Fruit fly (Drosophila melanogaster): ENCODE measurements around the gene CG3062.
A peak's percentile ranks its signal among the peaks of the same experiment; 100 is the strongest.

The CG3062 gene

DNA sequence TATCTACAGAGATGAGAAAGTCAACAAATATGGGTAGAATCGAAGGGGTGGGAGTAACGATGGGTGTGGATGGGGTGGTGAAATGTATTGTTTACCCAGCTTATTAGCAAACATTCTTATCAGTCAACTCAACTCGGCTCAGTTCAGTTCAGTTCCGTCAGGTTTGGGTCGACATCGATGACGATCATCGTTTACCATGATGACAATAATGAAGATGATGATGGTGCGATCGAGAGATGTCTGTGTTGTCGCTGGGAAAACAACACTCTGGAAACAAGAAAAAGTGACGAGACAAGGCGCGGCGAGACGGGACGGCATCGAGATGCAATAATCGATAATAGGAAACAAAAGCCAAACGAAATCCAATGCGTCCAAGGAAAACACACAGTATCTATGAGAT is 34.9 kb downstream of the CG3062 start (continued):
- TF ChIP-seq Nf-YC (tag; optimal IDR thresholded peaks at IDR 0.05) (no peak), Gsc (GFP tag; IDR thresholded peaks at IDR 0.05) (no peak), CG4328 (GFP tag; optimal IDR thresholded peaks at IDR 0.05) (no peak), sim (GFP tag; IDR thresholded peaks at IDR 0.05) (no peak), CG3065 (GFP tag; optimal IDR thresholded peaks at IDR 0.05) (no peak), CG7987 (GFP tag; optimal IDR thresholded peaks at IDR 0.05) (no peak), bsh (GFP tag; optimal IDR thresholded peaks at IDR 0.05) (peak in 1 of 2 experiments; percentile 51), CG17361 (GFP tag; IDR thresholded peaks at IDR 0.05) (0 out of 3 replicates have a peak, but pooled peaks have one; percentile 9), CG2678 (tag; optimal IDR thresholded peaks at IDR 0.05) (peak; percentile 30), gce (GFP tag; IDR thresholded peaks at IDR 0.05) (no peak), dimm (GFP tag; IDR thresholded peaks at IDR 0.05) (no peak), tgo (GFP tag; IDR thresholded peaks at IDR 0.05) (no peak), eyg (GFP tag; optimal IDR thresholded peaks at IDR 0.05) (no peak), CG15479 (GFP tag; optimal IDR thresholded peaks at IDR 0.05) (peak; percentile 93), D (optimal IDR thresholded peaks at IDR 0.05) (no peak), D (GFP tag; optimal IDR thresholded peaks at IDR 0.05) (peak; percentile 39), chinmo (GFP tag; IDR thresholded peaks at IDR 0.05; ENCODE audit: partially characterized antibody) (no peak), lola (GFP tag; optimal IDR thresholded peaks at IDR 0.05) (peak in 1 of 3 experiments; percentile 46), CG12942 (GFP tag; optimal IDR thresholded peaks at IDR 0.05) (no peak), CG5245 (GFP tag; optimal IDR thresholded peaks at IDR 0.05) (no peak), Scr (GFP tag; IDR thresholded peaks at IDR 0.05; ENCODE audit: partially characterized antibody) (no peak), CG17568 (GFP tag; optimal IDR thresholded peaks at IDR 0.05) (peak; percentile 13), fd3F (GFP tag; optimal IDR thresholded peaks at IDR 0.05) (no peak), CG11093 (GFP tag; IDR thresholded peaks at IDR 0.05) (no peak), Asciz (GFP tag; optimal IDR thresholded peaks at IDR 0.05) (peak; percentile 32), CG1792 (GFP tag; optimal IDR thresholded peaks at IDR 0.05) (peak; percentile 8), CG8388 (GFP tag; optimal IDR thresholded peaks at IDR 0.05) (no peak), YL-1 (GFP tag; optimal IDR thresholded peaks at IDR 0.05) (peak; percentile 18), unpg (GFP tag; optimal IDR thresholded peaks at IDR 0.05) (peak; percentile 30), Med (GFP tag) (peak; percentile 73), gcm (GFP tag; optimal IDR thresholded peaks at IDR 0.05) (peak; percentile 32), twi (tag; optimal IDR thresholded peaks at IDR 0.05) (peak; percentile 54), CG31365 (tag; optimal IDR thresholded peaks at IDR 0.05) (peak; percentile 5), Dip3 (GFP tag; optimal IDR thresholded peaks at IDR 0.05) (no peak), CG2889 (GFP tag; IDR thresholded peaks at IDR 0.05) (no peak), seq (GFP tag; IDR thresholded peaks at IDR 0.05) (no peak), gem (tag; optimal IDR thresholded peaks at IDR 0.05) (peak; percentile 27), slp2 (GFP tag; optimal IDR thresholded peaks at IDR 0.05) (no peak), CG6813 (GFP tag; optimal IDR thresholded peaks at IDR 0.05) (peak; percentile 56), ken (GFP tag; IDR thresholded peaks at IDR 0.05) (no peak), CG4360 (GFP tag; IDR thresholded peaks at IDR 0.05) (no peak), CG18476 (GFP tag; optimal IDR thresholded peaks at IDR 0.05) (no peak), CG8359 (GFP tag; optimal IDR thresholded peaks at IDR 0.05; ENCODE audit: borderline replicate concordance) (peak; percentile 31), lbe (GFP tag; optimal IDR thresholded peaks at IDR 0.05) (no peak), ap (GFP tag; IDR thresholded peaks at IDR 0.05) (no peak), HLH4C (GFP tag; IDR thresholded peaks at IDR 0.05; ENCODE audit: partially characterized antibody) (no peak), Sox100B (GFP tag; optimal IDR thresholded peaks at IDR 0.05) (peak; percentile 46), CG6175 (GFP tag; IDR thresholded peaks at IDR 0.05) (no peak), tll (GFP tag; optimal IDR thresholded peaks at IDR 0.05) (peak in 1 of 2 experiments; percentile 56)

Measured in whole organism, embryonic.